Worm (Caenorhabditis elegans): ENCODE results near the gene ZC239.22.

DNA sequence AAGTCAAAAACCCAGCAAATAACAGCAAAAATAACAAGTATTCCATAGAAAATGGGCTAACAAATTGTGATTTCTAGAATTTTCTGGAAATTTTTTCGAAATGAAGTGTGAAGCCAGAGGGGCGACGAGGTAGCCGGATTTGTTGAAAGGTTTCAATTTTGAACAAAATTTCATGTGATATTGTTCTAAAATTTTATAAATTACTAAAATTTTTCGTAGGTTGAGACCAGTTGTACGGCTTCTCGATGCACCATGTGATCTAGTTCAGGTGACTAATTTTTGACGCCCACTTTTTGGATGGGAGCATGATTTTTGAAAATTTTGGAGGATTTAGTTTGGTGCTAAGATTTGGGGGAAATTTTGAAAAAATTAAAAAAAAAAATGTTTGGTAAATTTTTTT lies 38.6 kb upstream of the ZC239.22 start, which contains the start of gene gcy-19:
- TF ChIP-seq lsy-2 (tag; optimal IDR thresholded peaks at IDR 0.05) (no peak), ceh-82 (tag; optimal IDR thresholded peaks at IDR 0.05) (no peak), ama-1 (optimal IDR thresholded peaks at IDR 0.05) (no peak), egl-27 (tag; optimal IDR thresholded peaks at IDR 0.05) (no peak), fos-1 (tag; optimal IDR thresholded peaks at IDR 0.05) (no peak), snpc-4 (tag; optimal IDR thresholded peaks at IDR 0.05) (no peak), aly-2 (tag; optimal IDR thresholded peaks at IDR 0.05) (no peak), blmp-1 (tag; optimal IDR thresholded peaks at IDR 0.05; ENCODE audit: insufficient read depth) (no peak), nhr-6 (tag; optimal IDR thresholded peaks at IDR 0.05) (no peak), unc-39 (tag; optimal IDR thresholded peaks at IDR 0.05) (no peak), skn-1 (tag; optimal IDR thresholded peaks at IDR 0.05) (no peak), unc-55 (GFP tag; optimal IDR thresholded peaks at IDR 0.05) (no peak), nhr-21 (tag; optimal IDR thresholded peaks at IDR 0.05) (no peak)
